Worm (Caenorhabditis elegans) whole organism, young adult: ENCODE measurements around the gene col-124.

Source experiments
- B0019.2 ChIP-seq: fragments of 200-800 bp; sonication (Bioruptor generic); conservative IDR thresholded peaks from 2 replicates; pipeline ENCODE4 v1.3.6; 2022; ENCODE audit warnings: missing genetic modification reagents, missing genetic modification characterization, missing compliant biosample characterization
- B0035.1 ChIP-seq: sonication (generic microtip); optimal IDR thresholded peaks from 2 replicates; lab custom pipeline; 2016; ENCODE audit warnings: missing genetic modification characterization, mild to moderate bottlenecking, missing compliant biosample characterization, missing genotype, missing genetic modification reagents
- B0261.1 ChIP-seq: sonication (generic microtip); optimal IDR thresholded peaks from 2 replicates; lab custom pipeline; 2016; ENCODE audit warnings: mild to moderate bottlenecking, missing genetic modification characterization, moderate library complexity, missing compliant biosample characterization
- F33H1.4 ChIP-seq: fragments of 200-800 bp; sonication (Bioruptor generic); IDR thresholded peaks from 2 replicates; pipeline ENCODE4 v1.3.6; 2022; ENCODE audit warnings: missing genetic modification reagents, missing genetic modification characterization, missing compliant biosample characterization
- K11D2.4 ChIP-seq: fragments of 200-800 bp; sonication (Bioruptor generic); IDR thresholded peaks from 2 replicates; pipeline ENCODE4 v1.3.6; 2022; ENCODE audit warnings: missing genetic modification reagents, missing genetic modification characterization, missing compliant biosample characterization
- Y67H2A.10 ChIP-seq: fragments of 200-800 bp; sonication (Bioruptor generic); conservative IDR thresholded peaks from 2 replicates; pipeline ENCODE4 v1.3.6; 2022; ENCODE audit warnings: missing genetic modification reagents, missing genetic modification characterization, missing compliant biosample characterization
- athp-1 ChIP-seq: sonication (generic microtip); optimal IDR thresholded peaks from 2 replicates; lab custom pipeline; 2017; ENCODE audit warnings: mild to moderate bottlenecking, missing genetic modification characterization, missing compliant biosample characterization
- attf-3 ChIP-seq: fragments of 200-800 bp; sonication (Bioruptor generic); conservative IDR thresholded peaks from 2 replicates; pipeline ENCODE4 v1.3.6; 2022; ENCODE audit warnings: missing genetic modification reagents, missing genetic modification characterization, missing compliant biosample characterization
- attf-5 ChIP-seq: fragments of 200-800 bp; sonication (Bioruptor generic); optimal IDR thresholded peaks from 2 replicates; lab custom pipeline; 2018; ENCODE audit warnings: mild to moderate bottlenecking, missing genetic modification characterization, missing compliant biosample characterization
- ccch-3 ChIP-seq: fragments of 200-800 bp; sonication (Bioruptor generic); optimal IDR thresholded peaks from 2 replicates; lab custom pipeline; 2018; ENCODE audit warnings: mild to moderate bottlenecking, missing genetic modification characterization, missing compliant biosample characterization
- cebp-1 ChIP-seq, 2 experiments: fragments of 200-800 bp in 1 of 2; sonication (Bioruptor generic) in 1 of 2; sonication (generic microtip) in 1 of 2; IDR thresholded peaks in 1 of 2; optimal IDR thresholded peaks in 1 of 2; 2 replicates each; pipeline versions ENCODE4 v1.3.6 to Lab custom; 2017 to 2022; ENCODE audit warnings: missing compliant biosample characterization in 2 of 2, missing genetic modification characterization in 2 of 2, mild to moderate bottlenecking in 1 of 2, missing genetic modification reagents in 1 of 2, moderate library complexity in 1 of 2
- ceh-79 ChIP-seq: sonication (generic microtip); optimal IDR thresholded peaks from 2 replicates; lab custom pipeline; 2017; ENCODE audit warnings: mild to moderate bottlenecking, missing genetic modification characterization, missing compliant biosample characterization
- ceh-91 ChIP-seq: fragments of 200-800 bp; sonication (Bioruptor generic); IDR thresholded peaks from 2 replicates; pipeline ENCODE4 v1.3.6; 2022; ENCODE audit warnings: missing genetic modification reagents, missing genetic modification characterization, missing compliant biosample characterization
- die-1 ChIP-seq: sonication (generic microtip); optimal IDR thresholded peaks from 2 replicates; lab custom pipeline; 2016; ENCODE audit warnings: missing genotype, mild to moderate bottlenecking, missing genetic modification characterization, missing compliant biosample characterization
- dox-1 ChIP-seq: fragments of 200-800 bp; sonication (Bioruptor generic); IDR thresholded peaks from 2 replicates; pipeline ENCODE4 v1.3.6; 2022; ENCODE audit warnings: missing genetic modification reagents, missing genetic modification characterization, missing compliant biosample characterization
- dpl-1 ChIP-seq: fragments of 150-350 bp; optimal IDR thresholded peaks from 2 replicates; lab custom pipeline; 2014; ENCODE audit warnings: missing biosample characterization, missing genetic modification reagents, missing genetic modification characterization
- efl-1 ChIP-seq: fragments of 150-350 bp; optimal IDR thresholded peaks from 2 replicates; lab custom pipeline; 2014; ENCODE audit warnings: missing biosample characterization, missing genetic modification reagents, missing genetic modification characterization
- egl-44 ChIP-seq: fragments of 200-800 bp; sonication (Bioruptor generic); IDR thresholded peaks from 2 replicates; pipeline ENCODE4 v1.3.6; 2022; ENCODE audit warnings: missing genetic modification reagents, missing genetic modification characterization, missing compliant biosample characterization
- ekl-4 ChIP-seq: fragments of 200-800 bp; sonication (Bioruptor generic); IDR thresholded peaks from 2 replicates; pipeline ENCODE4 v1.3.6; 2022; ENCODE audit warnings: missing genetic modification reagents, missing genetic modification characterization, missing compliant biosample characterization
- fkh-3 ChIP-seq: sonication (generic microtip); optimal IDR thresholded peaks from 2 replicates; lab custom pipeline; 2016; ENCODE audit warnings: mild to moderate bottlenecking, missing genetic modification characterization, missing compliant biosample characterization
- hmg-1.2 ChIP-seq: fragments of 200-800 bp; sonication (Bioruptor generic); IDR thresholded peaks from 2 replicates; pipeline ENCODE4 v1.3.6; 2022; ENCODE audit warnings: missing genetic modification reagents, missing genetic modification characterization, missing compliant biosample characterization
- let-526 ChIP-seq: fragments of 200-800 bp; sonication (Bioruptor generic); IDR thresholded peaks from 2 replicates; pipeline ENCODE4 v1.3.6; 2022; ENCODE audit warnings: missing genetic modification reagents, missing genetic modification characterization, missing compliant biosample characterization
- lsy-27 ChIP-seq: sonication (generic microtip); optimal IDR thresholded peaks from 2 replicates; lab custom pipeline; 2017; ENCODE audit warnings: missing genetic modification characterization, mild to moderate bottlenecking, missing compliant biosample characterization, antibody characterized with exemption, missing genotype, borderline replicate concordance; ENCODE audit not compliant: insufficient read depth
- madf-10 ChIP-seq: sonication (generic microtip); optimal IDR thresholded peaks from 2 replicates; lab custom pipeline; 2016; ENCODE audit warnings: mild to moderate bottlenecking, missing genetic modification characterization, missing compliant biosample characterization
- madf-6 ChIP-seq: fragments of 200-800 bp; sonication (Bioruptor generic); IDR thresholded peaks from 2 replicates; pipeline ENCODE4 v1.3.6; 2022; ENCODE audit warnings: missing genetic modification reagents, missing genetic modification characterization, missing compliant biosample characterization
- mcd-1 ChIP-seq: fragments of 200-800 bp; sonication (Bioruptor generic); IDR thresholded peaks from 2 replicates; pipeline ENCODE4 v1.3.6; 2022; ENCODE audit warnings: missing genetic modification reagents, missing genetic modification characterization, missing compliant biosample characterization
- nfya-1 ChIP-seq: sonication (generic microtip); optimal IDR thresholded peaks from 2 replicates; lab custom pipeline; 2017; ENCODE audit warnings: antibody characterized with exemption, missing compliant biosample characterization, missing genetic modification characterization, borderline replicate concordance; ENCODE audit not compliant: insufficient read depth
- nfyb-1 ChIP-seq: fragments of 200-800 bp; sonication (Bioruptor generic); IDR thresholded peaks from 2 replicates; pipeline ENCODE4 v1.3.6; 2022; ENCODE audit warnings: missing genetic modification reagents, missing genetic modification characterization, missing compliant biosample characterization
- rec-8 ChIP-seq, 2 experiments: sonication (generic microtip); optimal IDR thresholded peaks; 2 replicates each; lab custom pipeline; 2016; ENCODE audit warnings: mild to moderate bottlenecking in 2 of 2, missing genetic modification characterization in 2 of 2, missing genetic modification reagents in 2 of 2, missing genotype in 2 of 2, missing biosample characterization in 1 of 2, missing compliant biosample characterization in 1 of 2, moderate library complexity in 1 of 2
- sdz-38 ChIP-seq: sonication (generic microtip); optimal IDR thresholded peaks from 2 replicates; lab custom pipeline; 2016; ENCODE audit warnings: missing genotype, missing genetic modification characterization, missing compliant biosample characterization
- snpc-3.4 ChIP-seq: sonication (generic microtip); optimal IDR thresholded peaks from 2 replicates; lab custom pipeline; 2017; ENCODE audit warnings: missing genetic modification characterization, mild to moderate bottlenecking, missing compliant biosample characterization, antibody characterized with exemption, moderate library complexity, missing genotype, missing genetic modification reagents
- snpc-4 ChIP-seq, 5 experiments: fragments of 150-350 bp in 1 of 5; sonication (generic microtip) in 4 of 5; optimal IDR thresholded peaks; 2 replicates each; lab custom pipeline; 2014 to 2018; ENCODE audit warnings: missing genetic modification characterization in 5 of 5, missing biosample characterization in 3 of 5, antibody characterized with exemption in 2 of 5, mild to moderate bottlenecking in 2 of 5, missing compliant biosample characterization in 2 of 5, missing genotype in 2 of 5, moderate library complexity in 2 of 5, missing genetic modification reagents in 1 of 5
- unc-62 ChIP-seq: fragments of 150-350 bp; optimal IDR thresholded peaks from 2 replicates; lab custom pipeline; 2014; ENCODE audit warnings: missing biosample characterization, missing genetic modification reagents, missing genetic modification characterization
- xnd-1 ChIP-seq: sonication (generic microtip); optimal IDR thresholded peaks from 2 replicates; lab custom pipeline; 2016; ENCODE audit warnings: missing genotype, missing genetic modification reagents, missing genetic modification characterization, missing compliant biosample characterization
- zfh-2 ChIP-seq: fragments of 200-800 bp; sonication (Bioruptor generic); conservative IDR thresholded peaks from 2 replicates; pipeline ENCODE4 v1.3.6; 2022; ENCODE audit warnings: missing genetic modification reagents, missing genetic modification characterization, missing compliant biosample characterization
- ztf-18 ChIP-seq: sonication (generic microtip); optimal IDR thresholded peaks from 2 replicates; lab custom pipeline; 2016; ENCODE audit warnings: missing genotype, mild to moderate bottlenecking, missing genetic modification characterization, missing compliant biosample characterization
- ztf-25 ChIP-seq: fragments of 200-800 bp; sonication (Bioruptor generic); IDR thresholded peaks from 2 replicates; pipeline ENCODE4 v1.3.6; 2022; ENCODE audit warnings: missing genetic modification reagents, missing genetic modification characterization, missing compliant biosample characterization
- ztf-26 ChIP-seq: sonication (generic microtip); optimal IDR thresholded peaks from 2 replicates; lab custom pipeline; 2017; ENCODE audit warnings: missing genetic modification characterization, missing compliant biosample characterization

The col-124 gene

ce11 chrIV:10216078-10216477 lies at the start of gene col-124:
TSS of gene col-124 (plus strand) at chrIV:10216451.
- no peak for TF ChIP-seq B0019.2

DNA sequence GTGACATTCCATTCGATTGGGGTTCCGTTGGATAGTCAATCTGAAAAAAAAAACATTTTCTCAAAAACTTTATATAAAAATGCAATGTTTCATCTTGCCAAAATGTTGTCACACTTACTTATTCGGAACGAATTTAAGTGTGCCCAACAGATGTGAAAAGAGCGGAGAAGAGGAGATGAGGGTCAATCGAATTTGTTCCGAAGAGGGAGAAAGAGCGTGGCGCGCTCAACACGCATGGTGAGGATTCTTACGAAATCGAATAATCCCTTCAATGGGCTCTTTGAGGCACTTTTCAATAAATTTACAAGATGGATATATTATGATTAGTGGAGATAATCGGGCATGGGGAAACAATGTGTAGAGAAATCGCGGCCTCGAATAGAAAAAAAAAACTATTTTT lies 45.4 kb upstream of the col-124 start:
- TF ChIP-seq snpc-4 (GFP tag; optimal IDR thresholded peaks at IDR 0.05; lab: Kevin White, UChicago) (no peak), snpc-4 (tag; optimal IDR thresholded peaks at IDR 0.05; lab: Kevin White, UChicago) (no peak), cebp-1 (GFP tag; IDR thresholded peaks at IDR 0.05; lab: Robert Waterston, UW) (no peak), cebp-1 (tag; optimal IDR thresholded peaks at IDR 0.05; lab: Kevin White, UChicago) (peak; percentile 52), B0019.2 (no peak)
- TF ChIP-seq, all 124 proteins: peak for 1

DNA sequence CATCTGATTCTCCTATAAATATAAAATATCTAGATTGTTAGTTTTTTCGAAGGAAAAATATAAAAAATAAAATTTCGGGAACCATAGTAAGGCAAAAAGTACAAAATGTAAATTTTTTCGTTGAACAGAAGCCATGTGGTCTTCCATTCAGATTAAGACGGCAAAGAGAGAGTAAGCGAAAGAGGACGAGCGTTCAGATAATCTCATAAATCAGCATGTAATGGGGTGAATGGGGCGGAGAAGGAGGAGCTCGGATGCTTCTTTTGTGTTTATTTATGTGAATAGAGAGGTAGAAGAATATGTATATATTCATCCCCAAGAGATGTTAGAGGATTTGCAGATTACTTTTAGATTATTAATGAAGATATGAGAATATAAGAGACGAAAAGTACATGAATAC lies 41.9 kb upstream of the col-124 start, which contains the start of gene pxf-1:
Gene pxf-1, minus strand, starts transcription at position 14 of the 400 bp plus-strand sequence.
- no peak for TF ChIP-seq ekl-4
- no peak for TF ChIP-seq dpl-1 (GFP tag; lab: Kevin White, UChicago)
- no peak for TF ChIP-seq rec-8 (tag; optimal IDR thresholded peaks at IDR 0.05; lab: Kevin White, UChicago)
- TF ChIP-seq K11D2.4 (GFP tag; lab: Robert Waterston, UW): no peak
- no peak for TF ChIP-seq egl-44 (GFP tag; lab: Robert Waterston, UW)
- no peak for TF ChIP-seq lsy-27 (tag; lab: Kevin White, UChicago)

- TF ChIP-seq fkh-3 (tag; lab: Kevin White, UChicago) (no peak), attf-5 (GFP tag; lab: Kevin White, UChicago) (peak; percentile 42), madf-10 (tag; lab: Kevin White, UChicago) (no peak), attf-3 (GFP tag; lab: Robert Waterston, UW) (0 out of 2 replicates have a peak, but pooled peaks have one; percentile 13), hmg-1.2 (peak; percentile 10; the same call in 1 of the 2 replicates), madf-6 (GFP tag; lab: Robert Waterston, UW) (no peak), ceh-79 (tag; lab: Kevin White, UChicago) (no peak), athp-1 (tag; lab: Kevin White, UChicago) (no peak), nfya-1 (tag; lab: Kevin White, UChicago) (no peak), F33H1.4 (GFP tag; lab: Robert Waterston, UW) (0 out of 2 replicates have a peak, but pooled peaks have one; percentile 5), xnd-1 (no peak), snpc-3.4 (no peak), sdz-38 (no peak), B0261.1 (tag; lab: Kevin White, UChicago) (no peak), ceh-91 (GFP tag; lab: Robert Waterston, UW) (no peak), cebp-1 (GFP tag; IDR thresholded peaks at IDR 0.05; lab: Robert Waterston, UW) (peak; percentile 20; the same call in 1 of the 2 replicates), cebp-1 (tag; optimal IDR thresholded peaks at IDR 0.05; lab: Kevin White, UChicago) (peak; percentile 33), nfyb-1 (GFP tag; lab: Robert Waterston, UW) (peak; percentile 54; the same call in 1 of the 2 replicates), ztf-25 (GFP tag; lab: Robert Waterston, UW) (no peak), B0019.2 (no peak), B0035.1 (tag; lab: Kevin White, UChicago) (no peak), dox-1 (GFP tag; lab: Robert Waterston, UW) (0 out of 2 replicates have a peak, but pooled peaks have one; percentile 15), unc-62 (GFP tag; lab: Kevin White, UChicago) (no peak), Y67H2A.10 (GFP tag; lab: Robert Waterston, UW) (no peak), let-526 (GFP tag; lab: Robert Waterston, UW) (no peak), die-1 (tag; lab: Kevin White, UChicago) (no peak), egl-44 (GFP tag; lab: Robert Waterston, UW) (no peak), mcd-1 (GFP tag; lab: Robert Waterston, UW) (no peak), ccch-3 (GFP tag; lab: Kevin White, UChicago) (no peak), ztf-18 (tag; lab: Kevin White, UChicago) (no peak), efl-1 (GFP tag; lab: Kevin White, UChicago) (no peak), ztf-26 (no peak), dpl-1 (GFP tag; lab: Kevin White, UChicago) (no peak), zfh-2 (GFP tag; lab: Robert Waterston, UW) (peak; percentile 87), rec-8 (tag; optimal IDR thresholded peaks at IDR 0.05; lab: Kevin White, UChicago) (no peak), ekl-4 (no peak)
Observed at ce11 chrIV:10174932-10175732, 41.1 kb upstream of the col-124 start.
